Worm (Caenorhabditis elegans): ENCODE measurements around the gene K05F1.1.

ce11 chrII:5794195-5794594, 7.0 kb upstream of the K05F1.1 start, which contains the start of gene acdh-8:
- no peak for TF ChIP-seq ref-1 (GFP tag; conservative IDR thresholded peaks at IDR 0.05)
- no peak for TF ChIP-seq T22C8.4 (GFP tag; IDR thresholded peaks at IDR 0.05)
- no peak for TF ChIP-seq klf-2 (GFP tag; conservative IDR thresholded peaks at IDR 0.05)
- no peak for TF ChIP-seq flt-1 (GFP tag; IDR thresholded peaks at IDR 0.05)
- TF ChIP-seq ztf-29 (GFP tag; IDR thresholded peaks at IDR 0.05), result no peak
- no peak for TF ChIP-seq tab-1 (GFP tag; IDR thresholded peaks at IDR 0.05)
- TF ChIP-seq cog-1 (tag; optimal IDR thresholded peaks at IDR 0.05), result no peak
- TF ChIP-seq ztf-23 (GFP tag; IDR thresholded peaks at IDR 0.05), result no peak
- TF ChIP-seq med-1 (GFP tag; optimal IDR thresholded peaks at IDR 0.05; ENCODE audit: insufficient read depth), result no peak
